Fruit fly (Drosophila melanogaster): ENCODE data around the gene CG5321.

The CG5321 gene

DNA sequence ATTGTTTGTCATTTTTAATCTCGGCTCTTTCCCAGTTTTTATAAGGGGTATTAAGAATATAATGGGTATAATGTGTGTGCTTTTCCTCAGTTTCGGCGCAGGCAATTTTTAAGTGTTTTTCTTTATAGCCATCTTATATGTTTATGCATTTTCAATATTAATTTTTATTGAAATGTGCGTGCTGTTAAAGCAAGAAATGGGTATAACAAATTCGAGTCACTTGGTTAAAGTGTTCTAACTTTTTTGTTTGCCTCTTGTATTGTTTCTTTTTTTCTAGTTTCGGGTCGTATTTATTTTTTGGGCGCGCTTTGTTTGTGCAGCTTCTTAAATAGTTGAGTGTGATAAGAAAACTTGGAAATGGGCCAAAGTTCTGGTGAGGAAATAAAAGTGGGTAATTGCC lies 46.2 kb upstream of the CG5321 start (continued):
- TF ChIP-seq Hr3 (GFP tag; optimal IDR thresholded peaks at IDR 0.05) (peak; percentile 29), fd3F (GFP tag; optimal IDR thresholded peaks at IDR 0.05) (peak; percentile 57), CG3281 (GFP tag; optimal IDR thresholded peaks at IDR 0.05) (peak; percentile 22), Taf1 (GFP tag; IDR thresholded peaks at IDR 0.05) (no peak), gfzf (GFP tag; optimal IDR thresholded peaks at IDR 0.05) (no peak), CG6175 (GFP tag; IDR thresholded peaks at IDR 0.05) (no peak), CG10431 (GFP tag; optimal IDR thresholded peaks at IDR 0.05) (peak; percentile 59), CG16815 (GFP tag; optimal IDR thresholded peaks at IDR 0.05) (peak; percentile 30), CG15011 (GFP tag; optimal IDR thresholded peaks at IDR 0.05) (peak; percentile 43), CG16813 (GFP tag; IDR thresholded peaks at IDR 0.05; ENCODE audit: partially characterized antibody) (no peak), sc (optimal IDR thresholded peaks at IDR 0.05) (no peak), sc (GFP tag; optimal IDR thresholded peaks at IDR 0.05) (peak; percentile 70), Bteb2 (GFP tag; optimal IDR thresholded peaks at IDR 0.05) (peak; percentile 11), CG13775 (GFP tag; optimal IDR thresholded peaks at IDR 0.05) (peak; percentile 39), CG9437 (GFP tag; optimal IDR thresholded peaks at IDR 0.05) (peak; percentile 28), CG4820 (GFP tag; optimal IDR thresholded peaks at IDR 0.05) (peak; percentile 57), NFAT (GFP tag; IDR thresholded peaks at IDR 0.05) (no peak), ftz-f1 (GFP tag; optimal IDR thresholded peaks at IDR 0.05) (no peak), CG30431 (GFP tag; optimal IDR thresholded peaks at IDR 0.05) (peak; percentile 52), CG6813 (GFP tag; optimal IDR thresholded peaks at IDR 0.05) (peak; percentile 56), CG10654 (GFP tag; optimal IDR thresholded peaks at IDR 0.05) (peak; percentile 45), CG4707 (GFP tag; optimal IDR thresholded peaks at IDR 0.05) (peak; percentile 70), eve (GFP tag; optimal IDR thresholded peaks at IDR 0.05) (peak in 1 of 2 experiments; percentile 48), row (GFP tag; IDR thresholded peaks at IDR 0.05) (peak; percentile 74), CG2129 (GFP tag; IDR thresholded peaks at IDR 0.05; ENCODE audit: partially characterized antibody) (no peak), CG4282 (GFP tag; optimal IDR thresholded peaks at IDR 0.05) (no peak), twi (tag; optimal IDR thresholded peaks at IDR 0.05) (no peak), knrl (GFP tag; IDR thresholded peaks at IDR 0.05; ENCODE audit: partially characterized antibody) (no peak), sr (GFP tag; IDR thresholded peaks at IDR 0.05) (no peak), CG2199 (GFP tag; IDR thresholded peaks at IDR 0.05) (no peak), CG12104 (GFP tag; optimal IDR thresholded peaks at IDR 0.05) (peak; percentile 59), CG11504 (tag; optimal IDR thresholded peaks at IDR 0.05) (peak; percentile 66), CG30403 (GFP tag; optimal IDR thresholded peaks at IDR 0.05) (peak; percentile 59), CG1603 (tag; optimal IDR thresholded peaks at IDR 0.05) (peak; percentile 36), caup (GFP tag; optimal IDR thresholded peaks at IDR 0.05; ENCODE audit: severe bottlenecking) (peak; percentile 2), chif (GFP tag; optimal IDR thresholded peaks at IDR 0.05) (peak; percentile 62 to 85), CG3407 (GFP tag; optimal IDR thresholded peaks at IDR 0.05) (peak; percentile 74), phol (tag; optimal IDR thresholded peaks at IDR 0.05) (peak; percentile 69), Fer1 (GFP tag; optimal IDR thresholded peaks at IDR 0.05) (peak; percentile 26), CG1792 (GFP tag; optimal IDR thresholded peaks at IDR 0.05) (peak; percentile 24), rib (GFP tag; IDR thresholded peaks at IDR 0.05) (no peak), C15 (GFP tag; IDR thresholded peaks at IDR 0.05) (no peak), CG12744 (GFP tag; optimal IDR thresholded peaks at IDR 0.05) (peak; percentile 15), CG10209 (GFP tag; optimal IDR thresholded peaks at IDR 0.05) (peak; percentile 61), CG9817 (tag; optimal IDR thresholded peaks at IDR 0.05) (peak; percentile 31), CG13424 (tag; optimal IDR thresholded peaks at IDR 0.05) (peak; percentile 59), sug (tag; optimal IDR thresholded peaks at IDR 0.05) (no peak), pb (GFP tag; optimal IDR thresholded peaks at IDR 0.05) (peak; percentile 5), CG7928 (GFP tag; optimal IDR thresholded peaks at IDR 0.05) (no peak), HLH4C (GFP tag; IDR thresholded peaks at IDR 0.05; ENCODE audit: partially characterized antibody) (no peak), ewg (GFP tag; optimal IDR thresholded peaks at IDR 0.05) (peak; percentile 31)

All from whole organism, embryonic.